Worm (Caenorhabditis elegans): Measurements from ENCODE around the gene C24D10.4.
A peak's percentile ranks its signal among the peaks of the same experiment; 100 is the strongest.

C24D10.4 gene

ce11 chrIV:5209390-5209789, 49.1 kb downstream of the C24D10.4 start, which contains the start of the genes Y59E9AL.36 and nbet-1 (continued):
- peak; percentile 32 for TF ChIP-seq ceh-48 (tag; optimal IDR thresholded peaks at IDR 0.05)
- no peak for TF ChIP-seq pha-2 (tag; optimal IDR thresholded peaks at IDR 0.05)
- no peak for TF ChIP-seq fkh-6 (tag; optimal IDR thresholded peaks at IDR 0.05)
- TF ChIP-seq lim-6 (tag; optimal IDR thresholded peaks at IDR 0.05), result no peak
- TF ChIP-seq lin-11 (tag; optimal IDR thresholded peaks at IDR 0.05), result no peak
- peak; percentile 6 for TF ChIP-seq ceh-14 (tag; optimal IDR thresholded peaks at IDR 0.05)
- TF ChIP-seq hlh-8 (tag; optimal IDR thresholded peaks at IDR 0.05), result no peak
- peak; percentile 55 for TF ChIP-seq unc-55 (GFP tag; optimal IDR thresholded peaks at IDR 0.05)
- no peak for TF ChIP-seq ahr-1 (tag; optimal IDR thresholded peaks at IDR 0.05)
- no peak for TF ChIP-seq syd-9 (tag; optimal IDR thresholded peaks at IDR 0.05)
- peak; percentile 73 for TF ChIP-seq unc-42 (tag; optimal IDR thresholded peaks at IDR 0.05)
- no peak for TF ChIP-seq pqm-1 (tag; optimal IDR thresholded peaks at IDR 0.05)
- TF ChIP-seq hlh-6 (tag; optimal IDR thresholded peaks at IDR 0.05), result no peak
- no peak for TF ChIP-seq K09A11.1 (tag; optimal IDR thresholded peaks at IDR 0.05; ENCODE audit: insufficient read depth)
- TF ChIP-seq ceh-24 (tag; optimal IDR thresholded peaks at IDR 0.05), result no peak
- no peak for TF ChIP-seq dve-1 (tag; optimal IDR thresholded peaks at IDR 0.05)
- TF ChIP-seq ama-1 (optimal IDR thresholded peaks at IDR 0.05), result no peak
- no peak for TF ChIP-seq hlh-15 (tag; optimal IDR thresholded peaks at IDR 0.05)
- TF ChIP-seq dmd-4 (tag; optimal IDR thresholded peaks at IDR 0.05; ENCODE audit: borderline replicate concordance), result no peak
- no peak for TF ChIP-seq ceh-30 (tag; optimal IDR thresholded peaks at IDR 0.05)
- TF ChIP-seq elt-4 (tag; optimal IDR thresholded peaks at IDR 0.05), result no peak
- peak; percentile 54 for TF ChIP-seq ceh-31 (tag; optimal IDR thresholded peaks at IDR 0.05)
- no peak for TF ChIP-seq C08G9.2 (tag; optimal IDR thresholded peaks at IDR 0.05)
- TF ChIP-seq nhr-232 (tag; optimal IDR thresholded peaks at IDR 0.05), result no peak
- no peak for TF ChIP-seq K02D7.2 (tag; optimal IDR thresholded peaks at IDR 0.05)
- no peak for TF ChIP-seq pag-3 (tag; optimal IDR thresholded peaks at IDR 0.05; ENCODE audit: borderline replicate concordance)
- TF ChIP-seq unc-3 (GFP tag; conservative IDR thresholded peaks at IDR 0.05), result 0 out of 2 replicates have a peak, but pooled peaks have one; percentile 35
- TF ChIP-seq unc-3 (tag; optimal IDR thresholded peaks at IDR 0.05), result no peak
- no peak for TF ChIP-seq ref-2 (tag; optimal IDR thresholded peaks at IDR 0.05)
- TF ChIP-seq tbx-7 (tag; optimal IDR thresholded peaks at IDR 0.05), result no peak
- no peak for TF ChIP-seq unc-86 (tag; optimal IDR thresholded peaks at IDR 0.05)
- TF ChIP-seq npax-4 (tag; optimal IDR thresholded peaks at IDR 0.05), result no peak
- TF ChIP-seq pax-1 (tag; optimal IDR thresholded peaks at IDR 0.05), result no peak
- no peak for TF ChIP-seq pat-9 (tag; optimal IDR thresholded peaks at IDR 0.05)
- peak; percentile 63 for TF ChIP-seq ceh-34 (tag; optimal IDR thresholded peaks at IDR 0.05)
- TF ChIP-seq ceh-2 (tag; optimal IDR thresholded peaks at IDR 0.05), result no peak
- peak; percentile 59 for TF ChIP-seq ceh-18 (tag; optimal IDR thresholded peaks at IDR 0.05)
- TF ChIP-seq pros-1 (tag; optimal IDR thresholded peaks at IDR 0.05), result no peak
- TF ChIP-seq tbx-2 (tag; optimal IDR thresholded peaks at IDR 0.05), result peak; percentile 71
- no peak for TF ChIP-seq fkh-10 (GFP tag; optimal IDR thresholded peaks at IDR 0.05)
- TF ChIP-seq pha-4 (tag; optimal IDR thresholded peaks at IDR 0.05), result no peak
- no peak for TF ChIP-seq zip-5 (tag; optimal IDR thresholded peaks at IDR 0.05)
- no peak for TF ChIP-seq ceh-45 (GFP tag; IDR thresholded peaks at IDR 0.05)
- peak; percentile 17 for TF ChIP-seq madf-2 (tag; optimal IDR thresholded peaks at IDR 0.05)
- no peak for TF ChIP-seq ceh-6 (GFP tag; optimal IDR thresholded peaks at IDR 0.05)
- TF ChIP-seq sox-2 (GFP tag; IDR thresholded peaks at IDR 0.05), result no peak
- no peak for TF ChIP-seq eyg-1 (tag; optimal IDR thresholded peaks at IDR 0.05)
- no peak for TF ChIP-seq fax-1 (tag; optimal IDR thresholded peaks at IDR 0.05)
- TF ChIP-seq rnt-1 (tag; optimal IDR thresholded peaks at IDR 0.05), result no peak

Data from whole organism, late embryonic.